Worm (Caenorhabditis elegans): ENCODE measurements around the gene ttr-19.

The ttr-19 gene

ce11 chrV:10248255-10248979 is 21.2 kb upstream of the ttr-19 start, which contains the start of gene akt-1 (continued):
- TF ChIP-seq dve-1 (tag; optimal IDR thresholded peaks at IDR 0.05; ENCODE audit: insufficient read depth) (no peak), mxl-3 (GFP tag; optimal IDR thresholded peaks at IDR 0.05) (no peak), sdz-12 (GFP tag; optimal IDR thresholded peaks at IDR 0.05) (no peak), ceh-62 (tag; optimal IDR thresholded peaks at IDR 0.05) (no peak), ama-1 (optimal IDR thresholded peaks at IDR 0.05) (no peak), lin-39 (tag; optimal IDR thresholded peaks at IDR 0.05) (no peak), ceh-32 (tag; optimal IDR thresholded peaks at IDR 0.05; ENCODE audit: poor library complexity) (no peak)

ce11 chrV:10247673-10248239 is 20.5 kb upstream of the ttr-19 start:
- TF ChIP-seq mep-1 (tag; optimal IDR thresholded peaks at IDR 0.05), result no peak
- no peak for TF ChIP-seq nhr-237 (tag; optimal IDR thresholded peaks at IDR 0.05)
- no peak for TF ChIP-seq D1046.2 (GFP tag; IDR thresholded peaks at IDR 0.05)
- no peak for TF ChIP-seq ceh-82 (tag; optimal IDR thresholded peaks at IDR 0.05)
- no peak for TF ChIP-seq Y105C5A.15 (GFP tag; IDR thresholded peaks at IDR 0.05)
- peak; percentile 23 for TF ChIP-seq ama-1 (optimal IDR thresholded peaks at IDR 0.05)
- peak in 1 of 2 experiments; percentile 25 for TF ChIP-seq lsy-2 (tag; optimal IDR thresholded peaks at IDR 0.05)
- no peak for TF ChIP-seq rbr-2 (tag; optimal IDR thresholded peaks at IDR 0.05)
- TF ChIP-seq dpl-1 (GFP tag; optimal IDR thresholded peaks at IDR 0.05), result no peak
- TF ChIP-seq pha-4 (GFP tag; IDR thresholded peaks at IDR 0.05), result no peak
- no peak for TF ChIP-seq pha-4 (tag; optimal IDR thresholded peaks at IDR 0.05)
- TF ChIP-seq skn-1 (tag; optimal IDR thresholded peaks at IDR 0.05), result no peak
- peak in 1 of 2 experiments; percentile 81 for TF ChIP-seq unc-62 (GFP tag; optimal IDR thresholded peaks at IDR 0.05 in 1 of 2)
- no peak for TF ChIP-seq unc-62 (tag; optimal IDR thresholded peaks at IDR 0.05)
- no peak for TF ChIP-seq dmd-9 (GFP tag; IDR thresholded peaks at IDR 0.05)
- no peak for TF ChIP-seq ceh-44 (GFP tag; IDR thresholded peaks at IDR 0.05)
- TF ChIP-seq nhr-42 (GFP tag; IDR thresholded peaks at IDR 0.05), result no peak
- no peak for TF ChIP-seq nhr-77 (tag; optimal IDR thresholded peaks at IDR 0.05)
- TF ChIP-seq zag-1 (tag; optimal IDR thresholded peaks at IDR 0.05), result no peak
- no peak for TF ChIP-seq hmg-1.1 (GFP tag; IDR thresholded peaks at IDR 0.05)
- no peak for TF ChIP-seq ZK546.5 (tag; optimal IDR thresholded peaks at IDR 0.05)
- TF ChIP-seq lir-3 (tag; optimal IDR thresholded peaks at IDR 0.05), result no peak
- no peak for TF ChIP-seq F37D6.2 (tag; optimal IDR thresholded peaks at IDR 0.05)
- peak; percentile 13 for TF ChIP-seq nhr-28 (tag; optimal IDR thresholded peaks at IDR 0.05)
- TF ChIP-seq mdt-29 (GFP tag; IDR thresholded peaks at IDR 0.05), result no peak
- TF ChIP-seq ztf-7 (tag; optimal IDR thresholded peaks at IDR 0.05), result no peak
- TF ChIP-seq spr-3 (GFP tag; optimal IDR thresholded peaks at IDR 0.05), result no peak
- TF ChIP-seq set-16 (GFP tag; IDR thresholded peaks at IDR 0.05), result no peak
- TF ChIP-seq daf-12 (tag; optimal IDR thresholded peaks at IDR 0.05), result no peak
- TF ChIP-seq zip-2 (tag; optimal IDR thresholded peaks at IDR 0.05), result no peak
- TF ChIP-seq tag-97 (GFP tag; IDR thresholded peaks at IDR 0.05), result no peak
- TF ChIP-seq nhr-41 (GFP tag; IDR thresholded peaks at IDR 0.05), result no peak
- TF ChIP-seq nhr-111 (GFP tag; optimal IDR thresholded peaks at IDR 0.05), result no peak
- TF ChIP-seq mdl-1 (tag; optimal IDR thresholded peaks at IDR 0.05), result no peak
- no peak for TF ChIP-seq R02D3.7 (tag; optimal IDR thresholded peaks at IDR 0.05)
- no peak for TF ChIP-seq ceh-20 (GFP tag; IDR thresholded peaks at IDR 0.05)
- TF ChIP-seq F26F4.8 (GFP tag; conservative IDR thresholded peaks at IDR 0.05), result no peak
- no peak for TF ChIP-seq ctbp-1 (GFP tag; IDR thresholded peaks at IDR 0.05)
- peak; percentile 51 for TF ChIP-seq hlh-30 (tag; optimal IDR thresholded peaks at IDR 0.05; ENCODE audit: insufficient read depth)
- no peak for TF ChIP-seq mxl-2 (GFP tag; conservative IDR thresholded peaks at IDR 0.05)
- no peak for TF ChIP-seq zfp-2 (tag; optimal IDR thresholded peaks at IDR 0.05)
- no peak for TF ChIP-seq daf-8 (GFP tag; IDR thresholded peaks at IDR 0.05)
- TF ChIP-seq aly-2 (tag; optimal IDR thresholded peaks at IDR 0.05), result no peak
- no peak for TF ChIP-seq fos-1 (tag; optimal IDR thresholded peaks at IDR 0.05)
- no peak for TF ChIP-seq ceh-62 (tag; optimal IDR thresholded peaks at IDR 0.05)

All from whole organism, L4 larva.